Worm (Caenorhabditis elegans) whole organism, young adult: Measurements from ENCODE around the gene K06H6.2.

Source experiments
- B0035.1 ChIP-seq: sonication (generic microtip); optimal IDR thresholded peaks from 2 replicates; lab custom pipeline; 2016; ENCODE audit warnings: missing genetic modification characterization, mild to moderate bottlenecking, missing compliant biosample characterization, missing genotype, missing genetic modification reagents
- B0261.1 ChIP-seq: sonication (generic microtip); optimal IDR thresholded peaks from 2 replicates; lab custom pipeline; 2016; ENCODE audit warnings: mild to moderate bottlenecking, missing genetic modification characterization, moderate library complexity, missing compliant biosample characterization
- C17E4.6 ChIP-seq: fragments of 200-800 bp; sonication (Bioruptor generic); IDR thresholded peaks from 2 replicates; pipeline ENCODE4 v1.3.6; 2022; ENCODE audit warnings: missing genetic modification reagents, missing genetic modification characterization, missing compliant biosample characterization
- F23B12.7 ChIP-seq: sonication (generic microtip); optimal IDR thresholded peaks from 2 replicates; lab custom pipeline; 2017; ENCODE audit warnings: missing genetic modification characterization, mild to moderate bottlenecking, missing compliant biosample characterization, antibody characterized with exemption, moderate library complexity; ENCODE audit not compliant: insufficient read depth
- F33H1.4 ChIP-seq: fragments of 200-800 bp; sonication (Bioruptor generic); IDR thresholded peaks from 2 replicates; pipeline ENCODE4 v1.3.6; 2022; ENCODE audit warnings: missing genetic modification reagents, missing genetic modification characterization, missing compliant biosample characterization
- F52B5.7 ChIP-seq: sonication (generic microtip); optimal IDR thresholded peaks from 2 replicates; lab custom pipeline; 2016; ENCODE audit warnings: mild to moderate bottlenecking, missing genetic modification characterization, missing compliant biosample characterization
- K11D2.4 ChIP-seq: fragments of 200-800 bp; sonication (Bioruptor generic); IDR thresholded peaks from 2 replicates; pipeline ENCODE4 v1.3.6; 2022; ENCODE audit warnings: missing genetic modification reagents, missing genetic modification characterization, missing compliant biosample characterization
- Y67H2A.10 ChIP-seq: fragments of 200-800 bp; sonication (Bioruptor generic); conservative IDR thresholded peaks from 2 replicates; pipeline ENCODE4 v1.3.6; 2022; ENCODE audit warnings: missing genetic modification reagents, missing genetic modification characterization, missing compliant biosample characterization
- Y79H2A.3 ChIP-seq: fragments of 200-800 bp; sonication (Bioruptor generic); conservative IDR thresholded peaks from 2 replicates; pipeline ENCODE4 v1.3.6; 2022; ENCODE audit warnings: missing genetic modification reagents, missing genetic modification characterization, missing compliant biosample characterization
- Y95B8A.8 ChIP-seq: fragments of 200-800 bp; sonication (Bioruptor generic); IDR thresholded peaks from 2 replicates; pipeline ENCODE4 v1.3.6; 2022; ENCODE audit warnings: missing genetic modification reagents, missing genetic modification characterization, missing compliant biosample characterization
- aptf-3 ChIP-seq: fragments of 200-800 bp; sonication (Bioruptor generic); IDR thresholded peaks from 2 replicates; pipeline ENCODE4 v1.3.6; 2022; ENCODE audit warnings: missing genetic modification characterization, missing compliant biosample characterization
- bed-1 ChIP-seq: fragments of 200-800 bp; sonication (Bioruptor generic); IDR thresholded peaks from 2 replicates; pipeline ENCODE4 v1.3.6; 2022; ENCODE audit warnings: missing genetic modification reagents, missing genetic modification characterization, missing compliant biosample characterization
- cebp-2 ChIP-seq: fragments of 200-800 bp; sonication (Bioruptor generic); IDR thresholded peaks from 2 replicates; pipeline ENCODE4 v1.3.6; 2022; ENCODE audit warnings: missing genetic modification characterization, missing compliant biosample characterization
- ceh-100 ChIP-seq: fragments of 200-800 bp; sonication (Bioruptor generic); IDR thresholded peaks from 2 replicates; pipeline ENCODE4 v1.3.6; 2022; ENCODE audit warnings: missing genetic modification reagents, missing genetic modification characterization, missing compliant biosample characterization
- ceh-58 ChIP-seq: fragments of 200-800 bp; sonication (Bioruptor generic); IDR thresholded peaks from 2 replicates; pipeline ENCODE4 v1.3.6; 2022; ENCODE audit warnings: missing genetic modification characterization, missing compliant biosample characterization
- ceh-91 ChIP-seq: fragments of 200-800 bp; sonication (Bioruptor generic); IDR thresholded peaks from 2 replicates; pipeline ENCODE4 v1.3.6; 2022; ENCODE audit warnings: missing genetic modification reagents, missing genetic modification characterization, missing compliant biosample characterization
- hlh-26 ChIP-seq: fragments of 200-800 bp; sonication (Bioruptor generic); conservative IDR thresholded peaks from 2 replicates; pipeline ENCODE4 v1.3.6; 2022; ENCODE audit warnings: missing genetic modification reagents, missing genetic modification characterization, missing compliant biosample characterization
- hsf-1 ChIP-seq: fragments of 200-800 bp; sonication (Bioruptor generic); IDR thresholded peaks from 2 replicates; pipeline ENCODE4 v1.3.6; 2022; ENCODE audit warnings: missing genetic modification reagents, missing genetic modification characterization, missing compliant biosample characterization
- lin-35 ChIP-seq, 3 experiments: fragments of 150-350 bp in 2 of 3; sonication (generic microtip) in 1 of 3; optimal IDR thresholded peaks; 2 replicates each; lab custom pipeline; 2014 to 2018; ENCODE audit warnings: missing biosample characterization in 3 of 3, missing genetic modification characterization in 3 of 3, missing genetic modification reagents in 3 of 3
- lsl-1 ChIP-seq: fragments of 200-800 bp; sonication (Bioruptor generic); optimal IDR thresholded peaks from 2 replicates; lab custom pipeline; 2018; ENCODE audit warnings: mild to moderate bottlenecking, missing genetic modification characterization, moderate library complexity, missing compliant biosample characterization
- madf-3 ChIP-seq: fragments of 200-800 bp; sonication (Bioruptor generic); IDR thresholded peaks from 2 replicates; pipeline ENCODE4 v1.3.6; 2022; ENCODE audit warnings: missing genetic modification reagents, missing genetic modification characterization, missing compliant biosample characterization
- mcd-1 ChIP-seq: fragments of 200-800 bp; sonication (Bioruptor generic); IDR thresholded peaks from 2 replicates; pipeline ENCODE4 v1.3.6; 2022; ENCODE audit warnings: missing genetic modification reagents, missing genetic modification characterization, missing compliant biosample characterization
- mes-4 ChIP-seq: sonication (generic microtip); optimal IDR thresholded peaks from 2 replicates; lab custom pipeline; 2016; ENCODE audit warnings: missing genotype, missing genetic modification characterization, missing compliant biosample characterization
- mxl-1 ChIP-seq: sonication (generic microtip); optimal IDR thresholded peaks from 2 replicates; lab custom pipeline; 2016; ENCODE audit warnings: missing genetic modification characterization, missing compliant biosample characterization
- nfya-2 ChIP-seq: fragments of 200-800 bp; sonication (Bioruptor generic); IDR thresholded peaks from 2 replicates; pipeline ENCODE4 v1.3.6; 2022; ENCODE audit warnings: missing genetic modification reagents, missing genetic modification characterization, missing compliant biosample characterization
- pbrm-1 ChIP-seq: fragments of 200-800 bp; sonication (Bioruptor generic); IDR thresholded peaks from 2 replicates; pipeline ENCODE4 v1.3.6; 2022; ENCODE audit warnings: missing genetic modification reagents, missing genetic modification characterization, missing compliant biosample characterization
- rcor-1 ChIP-seq: fragments of 200-800 bp; sonication (Bioruptor generic); IDR thresholded peaks from 2 replicates; pipeline ENCODE4 v1.3.6; 2022; ENCODE audit warnings: missing genetic modification reagents, missing genetic modification characterization, missing compliant biosample characterization
- rec-8 ChIP-seq, 2 experiments: sonication (generic microtip); optimal IDR thresholded peaks; 2 replicates each; lab custom pipeline; 2016; ENCODE audit warnings: mild to moderate bottlenecking in 2 of 2, missing genetic modification characterization in 2 of 2, missing genetic modification reagents in 2 of 2, missing genotype in 2 of 2, missing biosample characterization in 1 of 2, missing compliant biosample characterization in 1 of 2, moderate library complexity in 1 of 2
- rpc-1 ChIP-seq, 2 experiments: fragments of 150-350 bp in 1 of 2; sonication (generic microtip) in 1 of 2; optimal IDR thresholded peaks; 2 replicates each; lab custom pipeline; 2014 to 2018; ENCODE audit warnings: missing biosample characterization in 1 of 2, missing genetic modification characterization in 1 of 2, missing genetic modification reagents in 1 of 2, missing genotype in 1 of 2
- unc-62 ChIP-seq: fragments of 150-350 bp; optimal IDR thresholded peaks from 2 replicates; lab custom pipeline; 2014; ENCODE audit warnings: missing biosample characterization, missing genetic modification reagents, missing genetic modification characterization
- zfh-2 ChIP-seq: fragments of 200-800 bp; sonication (Bioruptor generic); conservative IDR thresholded peaks from 2 replicates; pipeline ENCODE4 v1.3.6; 2022; ENCODE audit warnings: missing genetic modification reagents, missing genetic modification characterization, missing compliant biosample characterization
- zim-3 ChIP-seq: sonication (generic microtip); optimal IDR thresholded peaks from 2 replicates; lab custom pipeline; 2017; ENCODE audit warnings: mild to moderate bottlenecking, missing genetic modification characterization, moderate library complexity, missing compliant biosample characterization
- ztf-22 ChIP-seq: fragments of 200-800 bp; sonication (Bioruptor generic); optimal IDR thresholded peaks from 2 replicates; lab custom pipeline; 2018; ENCODE audit warnings: mild to moderate bottlenecking, missing genetic modification characterization, moderate library complexity, missing compliant biosample characterization
- ztf-25 ChIP-seq: fragments of 200-800 bp; sonication (Bioruptor generic); IDR thresholded peaks from 2 replicates; pipeline ENCODE4 v1.3.6; 2022; ENCODE audit warnings: missing genetic modification reagents, missing genetic modification characterization, missing compliant biosample characterization
- ztf-26 ChIP-seq: sonication (generic microtip); optimal IDR thresholded peaks from 2 replicates; lab custom pipeline; 2017; ENCODE audit warnings: missing genetic modification characterization, missing compliant biosample characterization

Gene K06H6.2

ce11 chrV:620987-621386 is 35.4 kb downstream of the K06H6.2 start:
- no peak for TF ChIP-seq madf-3 (GFP tag; lab: Robert Waterston, UW)
- peak; percentile 51; the same call in 1 of the 2 replicates for TF ChIP-seq zfh-2 (GFP tag; lab: Robert Waterston, UW)

ce11 chrV:622902-623301 is 37.3 kb downstream of the K06H6.2 start, which contains the start of gene F48G7.5:
F48G7.5 (minus strand) TSS chrV:622935.
- TF ChIP-seq F33H1.4 (no peak), ceh-91 (GFP tag; lab: Robert Waterston, UW) (no peak), mes-4 (tag; lab: Kevin White, UChicago) (no peak), cebp-2 (GFP tag; lab: Robert Waterston, UW) (no peak), K11D2.4 (no peak), hsf-1 (GFP tag; lab: Robert Waterston, UW) (no peak), mxl-1 (tag; lab: Kevin White, UChicago) (no peak)

ce11 chrV:624922-625321 is 39.4 kb downstream of the K06H6.2 start, which contains the start of gene srt-17:
srt-17 (minus strand) TSS chrV:625022.
- TF ChIP-seq ceh-58 (GFP tag; lab: Robert Waterston, UW), result no peak
- no peak for TF ChIP-seq lin-35 (GFP tag; optimal IDR thresholded peaks at IDR 0.05; lab: Kevin White, UChicago)
- TF ChIP-seq rec-8 (tag; optimal IDR thresholded peaks at IDR 0.05; lab: Kevin White, UChicago), result no peak
- no peak for TF ChIP-seq ztf-25 (GFP tag; lab: Robert Waterston, UW)
- no peak for TF ChIP-seq Y95B8A.8 (GFP tag; lab: Robert Waterston, UW)
- no peak for TF ChIP-seq C17E4.6 (GFP tag; lab: Robert Waterston, UW)
- TF ChIP-seq unc-62 (GFP tag; lab: Kevin White, UChicago), result no peak
- TF ChIP-seq ztf-26 (tag; lab: Kevin White, UChicago), result no peak
- TF ChIP-seq bed-1 (GFP tag; lab: Robert Waterston, UW), result no peak
- TF ChIP-seq B0261.1 (tag; lab: Kevin White, UChicago), result no peak
- no peak for TF ChIP-seq nfya-2 (GFP tag; lab: Robert Waterston, UW)
- no peak for TF ChIP-seq Y79H2A.3 (GFP tag; lab: Robert Waterston, UW)
- TF ChIP-seq aptf-3 (GFP tag; lab: Robert Waterston, UW), result no peak
- TF ChIP-seq pbrm-1 (GFP tag; lab: Robert Waterston, UW), result no peak
- no peak for TF ChIP-seq B0035.1 (tag; lab: Kevin White, UChicago)
- TF ChIP-seq rpc-1 (optimal IDR thresholded peaks at IDR 0.05; lab: Kevin White, UChicago), result no peak
- no peak for TF ChIP-seq rpc-1 (tag; optimal IDR thresholded peaks at IDR 0.05; lab: Kevin White, UChicago)

ce11 chrV:626321-626720 is 40.7 kb downstream of the K06H6.2 start, which contains the start of gene F48G7.7:
F48G7.7 (minus strand) TSS chrV:626421.
- TF ChIP-seq ztf-22 (GFP tag; lab: Kevin White, UChicago), result no peak
- TF ChIP-seq mxl-1 (tag; lab: Kevin White, UChicago), result no peak
- TF ChIP-seq zim-3 (tag; lab: Kevin White, UChicago), result no peak
- no peak for TF ChIP-seq Y67H2A.10 (GFP tag; lab: Robert Waterston, UW)
- no peak for TF ChIP-seq ceh-100 (GFP tag; lab: Robert Waterston, UW)

- TF ChIP-seq lsl-1 (GFP tag; lab: Kevin White, UChicago) (no peak), F23B12.7 (tag; lab: Kevin White, UChicago) (no peak), madf-3 (GFP tag; lab: Robert Waterston, UW) (no peak), C17E4.6 (GFP tag; lab: Robert Waterston, UW) (no peak), rcor-1 (no peak), mcd-1 (GFP tag; lab: Robert Waterston, UW) (no peak), hlh-26 (no peak), F52B5.7 (tag; lab: Kevin White, UChicago) (no peak)
These were observed 42.0 kb downstream of the K06H6.2 start, which contains the start of gene F48G7.8 for ce11 chrV:627585-627984. F48G7.8 (minus strand) TSS chrV:627685.
